Fruit fly (Drosophila melanogaster) whole organism, embryonic: ENCODE results near the gene CG31099.

Experiments
- Abd-B ChIP-seq: fragments of 200-800 bp; sonication (Bioruptor generic); optimal IDR thresholded peaks from 2 replicates; lab custom pipeline; 2018; ENCODE audit warnings: missing biosample characterization, mild to moderate bottlenecking, missing genetic modification characterization, moderate library complexity
- Bteb2 ChIP-seq: fragments of 200-800 bp; sonication (Bioruptor generic); optimal IDR thresholded peaks from 2 replicates; lab custom pipeline; 2016; ENCODE audit warnings: missing biosample characterization, missing genetic modification characterization
- CG10959 ChIP-seq: fragments of 200-800 bp; sonication (Bioruptor generic); IDR thresholded peaks from 2 replicates; pipeline ENCODE4 v1.3.6; 2022; ENCODE audit warnings: missing biosample characterization, missing genetic modification characterization
- CG12071 ChIP-seq: fragments of 200-800 bp; sonication (Bioruptor generic); optimal IDR thresholded peaks from 3 replicates; lab custom pipeline; 2018; ENCODE audit warnings: missing biosample characterization, mild to moderate bottlenecking, missing genetic modification characterization
- CG13424 ChIP-seq: fragments of 200-800 bp; sonication (Bioruptor generic); optimal IDR thresholded peaks from 2 replicates; lab custom pipeline; 2019; ENCODE audit warnings: missing biosample characterization, mild to moderate bottlenecking, missing genetic modification characterization, moderate library complexity
- CG14441 ChIP-seq: fragments of 200-800 bp; sonication (Bioruptor generic); IDR thresholded peaks from 2 replicates; pipeline ENCODE4 v1.3.6; 2022; ENCODE audit warnings: missing biosample characterization, missing genetic modification characterization
- CG15011 ChIP-seq: fragments of 200-800 bp; sonication (Bioruptor generic); optimal IDR thresholded peaks from 3 replicates; lab custom pipeline; 2018; ENCODE audit warnings: missing biosample characterization, mild to moderate bottlenecking, missing genetic modification characterization
- CG16779 ChIP-seq: fragments of 200-800 bp; sonication (Bioruptor generic); IDR thresholded peaks from 2 replicates; pipeline ENCODE4 v1.3.6; 2022; ENCODE audit warnings: missing biosample characterization, missing genetic modification characterization
- CG17328 ChIP-seq: fragments of 200-800 bp; sonication (Bioruptor generic); IDR thresholded peaks from 2 replicates; pipeline ENCODE4 v1.3.6; 2022; ENCODE audit warnings: missing biosample characterization, missing genetic modification characterization
- CG17802 ChIP-seq: fragments of 200-800 bp; sonication (Bioruptor generic); optimal IDR thresholded peaks from 2 replicates; lab custom pipeline; 2018; ENCODE audit warnings: missing biosample characterization, mild to moderate bottlenecking, missing genetic modification characterization, moderate library complexity
- CG1792 ChIP-seq: fragments of 200-800 bp; sonication (Bioruptor generic); optimal IDR thresholded peaks from 2 replicates; lab custom pipeline; 2016; ENCODE audit warnings: missing biosample characterization, missing genetic modification characterization
- CG18764 ChIP-seq: fragments of 200-800 bp; sonication (Bioruptor generic); optimal IDR thresholded peaks from 3 replicates; lab custom pipeline; 2016; ENCODE audit warnings: missing biosample characterization, missing genetic modification characterization
- CG31365 ChIP-seq: fragments of 200-800 bp; sonication (Bioruptor generic); optimal IDR thresholded peaks from 2 replicates; lab custom pipeline; 2018; ENCODE audit warnings: missing biosample characterization, mild to moderate bottlenecking, missing genetic modification characterization
- CG3163 ChIP-seq: fragments of 200-800 bp; sonication (Bioruptor generic); optimal IDR thresholded peaks from 3 replicates; lab custom pipeline; 2016; ENCODE audit warnings: missing biosample characterization, missing genetic modification characterization
- CG32767 ChIP-seq: fragments of 200-800 bp; sonication (Bioruptor generic); IDR thresholded peaks from 2 replicates; pipeline ENCODE4 v1.3.6; 2022; ENCODE audit warnings: missing biosample characterization, missing genetic modification characterization
- CG3407 ChIP-seq: fragments of 200-800 bp; sonication (Bioruptor generic); optimal IDR thresholded peaks from 2 replicates; lab custom pipeline; 2018; ENCODE audit warnings: missing biosample characterization, mild to moderate bottlenecking, missing genetic modification characterization
- CG4820 ChIP-seq: fragments of 200-800 bp; sonication (Bioruptor generic); optimal IDR thresholded peaks from 3 replicates; lab custom pipeline; 2016; ENCODE audit warnings: missing biosample characterization, missing genetic modification characterization
- CG6854 ChIP-seq: fragments of 200-800 bp; sonication (Bioruptor generic); optimal IDR thresholded peaks from 3 replicates; lab custom pipeline; 2017; ENCODE audit warnings: missing biosample characterization, mild to moderate bottlenecking, missing genetic modification characterization
- CG7357 ChIP-seq: fragments of 200-800 bp; sonication (Bioruptor generic); IDR thresholded peaks from 3 replicates; pipeline ENCODE4 v1.3.6; 2022; ENCODE audit warnings: missing biosample characterization, missing genetic modification characterization
- CG8388 ChIP-seq: fragments of 200-800 bp; sonication (Bioruptor generic); optimal IDR thresholded peaks from 2 replicates; lab custom pipeline; 2019; ENCODE audit warnings: missing biosample characterization, mild to moderate bottlenecking, missing genetic modification characterization, moderate library complexity
- CG9727 ChIP-seq: fragments of 200-800 bp; sonication (Bioruptor generic); optimal IDR thresholded peaks from 3 replicates; lab custom pipeline; 2017; ENCODE audit warnings: missing biosample characterization, mild to moderate bottlenecking, missing genetic modification characterization
- Dp ChIP-seq: fragments of 200-800 bp; sonication (Bioruptor generic); optimal IDR thresholded peaks from 2 replicates; lab custom pipeline; 2018; ENCODE audit warnings: missing biosample characterization, mild to moderate bottlenecking, missing genetic modification characterization, moderate library complexity
- Dref ChIP-seq: fragments of 200-800 bp; sonication (Bioruptor generic); IDR thresholded peaks from 2 replicates; pipeline ENCODE4 v1.3.6; 2022; ENCODE audit warnings: missing biosample characterization, missing genetic modification characterization
- E2f1 ChIP-seq: fragments of 200-800 bp; sonication (Bioruptor generic); IDR thresholded peaks from 2 replicates; pipeline ENCODE4 v1.3.6; 2022; ENCODE audit warnings: missing biosample characterization, missing genetic modification characterization
- ERR ChIP-seq: fragments of 200-800 bp; sonication (Bioruptor generic); optimal IDR thresholded peaks from 2 replicates; lab custom pipeline; 2016; ENCODE audit warnings: missing biosample characterization, missing genetic modification characterization
- Gug ChIP-seq: fragments of 200-800 bp; sonication (Bioruptor generic); IDR thresholded peaks from 4 replicates; pipeline ENCODE4 v1.3.6; 2022; ENCODE audit warnings: missing biosample characterization, missing genetic modification characterization
- HLH3B ChIP-seq: fragments of 200-800 bp; sonication (Bioruptor generic); IDR thresholded peaks from 2 replicates; pipeline ENCODE4 v1.3.6; 2022; ENCODE audit warnings: missing biosample characterization, missing genetic modification characterization
- Hand ChIP-seq: fragments of 200-800 bp; sonication (Bioruptor generic); optimal IDR thresholded peaks from 2 replicates; lab custom pipeline; 2017; ENCODE audit warnings: mild to moderate bottlenecking, missing biosample characterization, missing genetic modification reagents, missing genetic modification characterization
- HmgD ChIP-seq: fragments of 200-800 bp; sonication (Bioruptor generic); optimal IDR thresholded peaks from 3 replicates; lab custom pipeline; 2016; ENCODE audit warnings: missing biosample characterization, missing genetic modification characterization
- Hr51 ChIP-seq, 2 experiments: fragments of 200-800 bp; sonication (Bioruptor generic); optimal IDR thresholded peaks; 2 replicates in 1 of 2; 3 replicates in 1 of 2; lab custom pipeline; 2016 to 2018; ENCODE audit warnings: missing biosample characterization in 2 of 2, missing genetic modification characterization in 2 of 2, mild to moderate bottlenecking in 1 of 2, moderate library complexity in 1 of 2
- Lhr ChIP-seq: fragments of 200-800 bp; sonication (Bioruptor generic); optimal IDR thresholded peaks from 3 replicates; lab custom pipeline; 2017; ENCODE audit warnings: mild to moderate bottlenecking, missing biosample characterization, missing genetic modification reagents, missing genetic modification characterization
- Optix ChIP-seq: fragments of 200-800 bp; sonication (Bioruptor generic); IDR thresholded peaks from 3 replicates; pipeline ENCODE4 v1.3.6; 2022; ENCODE audit warnings: missing biosample characterization, missing genetic modification characterization
- chn ChIP-seq: fragments of 200-800 bp; sonication (Bioruptor generic); optimal IDR thresholded peaks from 2 replicates; lab custom pipeline; 2016; ENCODE audit warnings: missing biosample characterization, missing genetic modification characterization
- ci ChIP-seq: fragments of 200-800 bp; sonication (Bioruptor generic); IDR thresholded peaks from 3 replicates; pipeline ENCODE4 v1.3.6; 2022; ENCODE audit warnings: missing biosample characterization, missing genetic modification characterization
- dmrt99B ChIP-seq: fragments of 200-800 bp; sonication (Bioruptor generic); optimal IDR thresholded peaks from 2 replicates; lab custom pipeline; 2018; ENCODE audit warnings: missing biosample characterization, mild to moderate bottlenecking, missing genetic modification characterization, moderate library complexity
- eve ChIP-seq, 2 experiments: fragments of >200 bp; optimal IDR thresholded peaks; 2 replicates each; lab custom pipeline; 2017; ENCODE audit warnings: missing biosample characterization in 2 of 2, missing genetic modification characterization in 2 of 2
- exex ChIP-seq: fragments of 200-800 bp; sonication (Bioruptor generic); optimal IDR thresholded peaks from 4 replicates; lab custom pipeline; 2018; ENCODE audit warnings: missing biosample characterization, mild to moderate bottlenecking, missing genetic modification characterization, moderate library complexity
- eyg ChIP-seq: fragments of 200-800 bp; sonication (Bioruptor generic); optimal IDR thresholded peaks from 3 replicates; lab custom pipeline; 2016; ENCODE audit warnings: missing biosample characterization, missing genetic modification characterization
- fd96Cb ChIP-seq: fragments of 200-800 bp; sonication (Bioruptor generic); optimal IDR thresholded peaks from 2 replicates; lab custom pipeline; 2018; ENCODE audit warnings: missing biosample characterization, mild to moderate bottlenecking, missing genetic modification characterization, moderate library complexity
- gem ChIP-seq: fragments of 200-800 bp; sonication (Bioruptor generic); optimal IDR thresholded peaks from 2 replicates; lab custom pipeline; 2019; ENCODE audit warnings: missing biosample characterization, mild to moderate bottlenecking, missing genetic modification characterization, moderate library complexity
- gro ChIP-seq: fragments of 200-800 bp; sonication (Bioruptor generic); optimal IDR thresholded peaks from 2 replicates; lab custom pipeline; 2016; ENCODE audit warnings: missing biosample characterization, missing genetic modification characterization
- gsb ChIP-seq: fragments of 200-800 bp; sonication (Bioruptor generic); IDR thresholded peaks from 2 replicates; pipeline ENCODE4 v1.3.6; 2022; ENCODE audit warnings: missing biosample characterization, missing genetic modification characterization
- ham ChIP-seq: fragments of 200-800 bp; sonication (Bioruptor generic); IDR thresholded peaks from 2 replicates; pipeline ENCODE4 v1.3.6; 2022; ENCODE audit warnings: missing biosample characterization, missing genetic modification characterization
- klu ChIP-seq: fragments of 200-800 bp; sonication (Bioruptor generic); IDR thresholded peaks from 2 replicates; pipeline ENCODE4 v1.3.6; 2022; ENCODE audit warnings: missing biosample characterization, missing genetic modification characterization
- luna ChIP-seq: fragments of 200-800 bp; sonication (Bioruptor generic); optimal IDR thresholded peaks from 2 replicates; lab custom pipeline; 2016; ENCODE audit warnings: missing biosample characterization, missing genetic modification characterization
- p53 ChIP-seq: fragments of 200-800 bp; sonication (Bioruptor generic); optimal IDR thresholded peaks from 2 replicates; lab custom pipeline; 2016; ENCODE audit warnings: missing biosample characterization, missing genetic modification characterization
- ro ChIP-seq: fragments of 200-800 bp; sonication (Bioruptor generic); IDR thresholded peaks from 2 replicates; pipeline ENCODE4 v1.3.6; 2022; ENCODE audit warnings: missing biosample characterization, missing genetic modification characterization
- seq ChIP-seq: fragments of 200-800 bp; sonication (Bioruptor generic); IDR thresholded peaks from 2 replicates; pipeline ENCODE4 v1.3.6; 2022; ENCODE audit warnings: missing biosample characterization, missing genetic modification characterization
- so ChIP-seq: fragments of 200-800 bp; sonication (Bioruptor generic); IDR thresholded peaks from 3 replicates; pipeline ENCODE4 v1.3.6; 2022; ENCODE audit warnings: missing biosample characterization, missing genetic modification characterization
- twi ChIP-seq: fragments of 200-800 bp; optimal IDR thresholded peaks from 2 replicates; lab custom pipeline; 2019; ENCODE audit warnings: missing biosample characterization, mild to moderate bottlenecking, missing genetic modification characterization, moderate library complexity
- unpg ChIP-seq: fragments of 200-800 bp; sonication (Bioruptor generic); optimal IDR thresholded peaks from 3 replicates; lab custom pipeline; 2018; ENCODE audit warnings: missing biosample characterization, mild to moderate bottlenecking, missing genetic modification characterization, moderate library complexity
- usp ChIP-seq: fragments of >200 bp; optimal IDR thresholded peaks from 2 replicates; lab custom pipeline; 2017; ENCODE audit warnings: missing biosample characterization, missing genetic modification characterization
- zfh2 ChIP-seq: fragments of 200-800 bp; sonication (Bioruptor generic); optimal IDR thresholded peaks from 2 replicates; lab custom pipeline; 2016; ENCODE audit warnings: missing biosample characterization, missing genetic modification characterization

The CG31099 gene

DNA sequence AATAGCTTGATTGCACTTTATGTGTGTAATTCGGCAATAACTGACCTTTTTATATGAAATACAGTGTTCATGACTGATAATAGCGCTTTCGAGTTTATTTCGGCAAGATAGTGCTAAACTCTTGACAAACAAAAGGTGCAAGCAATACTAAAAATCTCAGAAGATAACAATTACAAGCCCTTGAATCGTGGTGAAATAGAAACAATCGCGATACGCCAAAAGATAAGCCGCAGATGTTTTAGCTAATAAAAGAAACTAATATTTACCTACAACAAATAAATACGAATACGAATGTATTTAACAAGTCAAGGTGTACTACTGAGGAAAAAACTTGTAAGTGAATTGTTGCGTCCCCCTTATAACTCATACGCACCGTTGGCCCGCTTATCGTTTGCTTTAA, 35.5 kb downstream of the CG31099 start (continued):
- TF ChIP-seq klu (GFP tag; lab: Robert Waterston, UW) (no peak), gem (tag; lab: Kevin White, UChicago) (no peak), CG8388 (GFP tag; lab: Kevin White, UChicago) (no peak), dmrt99B (tag; lab: Kevin White, UChicago) (no peak), zfh2 (GFP tag; lab: Kevin White, UChicago) (no peak), eyg (GFP tag; lab: Kevin White, UChicago) (peak; percentile 14), CG32767 (GFP tag; lab: Robert Waterston, UW) (no peak), unpg (GFP tag; lab: Kevin White, UChicago) (peak; percentile 1), Dref (no peak), gsb (GFP tag; lab: Robert Waterston, UW) (no peak), Dp (GFP tag; lab: Kevin White, UChicago) (no peak), CG4820 (GFP tag; lab: Kevin White, UChicago) (no peak), gro (GFP tag; lab: Kevin White, UChicago) (no peak), CG1792 (GFP tag; lab: Kevin White, UChicago) (no peak), Optix (GFP tag; lab: Robert Waterston, UW) (no peak), twi (tag; lab: Kevin White, UChicago) (no peak), usp (GFP tag; lab: Kevin White, UChicago) (no peak), CG16779 (GFP tag; lab: Robert Waterston, UW) (no peak), CG18764 (GFP tag; lab: Kevin White, UChicago) (no peak), Lhr (no peak), ERR (GFP tag; lab: Kevin White, UChicago) (no peak), Hr51 (GFP tag; optimal IDR thresholded peaks at IDR 0.05; lab: Kevin White, UChicago) (no peak), CG7357 (GFP tag; lab: Robert Waterston, UW) (no peak), CG15011 (GFP tag; lab: Kevin White, UChicago) (no peak), CG3163 (no peak), p53 (GFP tag; lab: Kevin White, UChicago) (no peak), CG3407 (GFP tag; lab: Kevin White, UChicago) (no peak), ham (GFP tag; lab: Robert Waterston, UW) (no peak), fd96Cb (no peak), CG6854 (GFP tag; lab: Kevin White, UChicago) (no peak), ci (no peak), HmgD (no peak), CG9727 (GFP tag; lab: Kevin White, UChicago) (no peak), Abd-B (no peak), CG13424 (tag; lab: Kevin White, UChicago) (peak; percentile 36), CG17328 (GFP tag; lab: Robert Waterston, UW) (no peak), E2f1 (GFP tag; lab: Robert Waterston, UW) (no peak), Bteb2 (no peak), CG12071 (GFP tag; lab: Kevin White, UChicago) (peak; percentile 44), luna (no peak), exex (tag; lab: Kevin White, UChicago) (peak; percentile 78), CG17802 (tag; lab: Kevin White, UChicago) (no peak), seq (GFP tag; lab: Robert Waterston, UW) (no peak), eve (GFP tag; optimal IDR thresholded peaks at IDR 0.05; lab: Kevin White, UChicago) (no peak), CG31365 (tag; lab: Kevin White, UChicago) (peak; percentile 10), chn (GFP tag; lab: Kevin White, UChicago) (no peak), so (no peak), CG10959 (GFP tag; lab: Robert Waterston, UW) (no peak), Gug (GFP tag; lab: Robert Waterston, UW) (no peak), ro (GFP tag; lab: Robert Waterston, UW) (no peak), HLH3B (GFP tag; lab: Robert Waterston, UW) (no peak), CG14441 (no peak; the same call in 1 of the 2 replicates), Hand (peak; percentile 52)
